Worm (Caenorhabditis elegans) whole organism, late embryonic: ENCODE measurements around the gene T09F5.1.

Source experiments
- ceh-22 ChIP-seq: sonication (generic microtip); optimal IDR thresholded peaks from 2 replicates; lab custom pipeline; 2017; ENCODE audit warnings: missing biosample characterization, missing genetic modification characterization
- ceh-31 ChIP-seq: sonication (generic microtip); optimal IDR thresholded peaks from 2 replicates; lab custom pipeline; 2016; ENCODE audit warnings: missing genetic modification characterization, missing compliant biosample characterization
- hlh-8 ChIP-seq: sonication (generic microtip); optimal IDR thresholded peaks from 2 replicates; lab custom pipeline; 2016; ENCODE audit warnings: missing genotype, missing genetic modification characterization, missing compliant biosample characterization
- nhr-232 ChIP-seq: sonication (generic microtip); optimal IDR thresholded peaks from 2 replicates; lab custom pipeline; 2016; ENCODE audit warnings: missing genetic modification characterization, missing compliant biosample characterization
- pha-4 ChIP-seq: fragments of 150-350 bp; optimal IDR thresholded peaks from 2 replicates; lab custom pipeline; 2018; ENCODE audit warnings: missing biosample characterization, missing genetic modification reagents, missing genetic modification characterization
- pqm-1 ChIP-seq: sonication (generic microtip); optimal IDR thresholded peaks from 2 replicates; lab custom pipeline; 2016; ENCODE audit warnings: missing genetic modification characterization, missing compliant biosample characterization
- ref-2 ChIP-seq: sonication (generic microtip); optimal IDR thresholded peaks from 2 replicates; lab custom pipeline; 2016; ENCODE audit warnings: missing genetic modification characterization, missing compliant biosample characterization

DNA sequence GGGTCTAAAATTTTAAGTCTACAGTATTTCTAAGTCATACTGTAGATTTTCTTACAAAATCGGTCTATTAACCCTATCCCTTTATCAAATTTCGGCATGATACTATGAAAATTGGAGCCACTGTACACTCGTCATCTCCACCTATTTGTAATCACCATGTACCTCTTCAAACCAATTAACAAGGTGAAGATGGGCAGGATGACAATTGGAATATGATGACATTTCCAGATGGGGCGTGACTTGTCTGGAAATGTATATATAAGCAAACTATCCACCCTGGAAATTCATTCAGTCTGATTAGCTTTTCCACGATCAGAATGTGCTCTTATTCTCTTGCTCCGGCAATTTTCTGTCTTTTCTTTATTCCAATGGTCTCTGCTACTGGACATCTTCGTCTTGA is 39.6 kb upstream of the T09F5.1 start, which contains the start of gene Y75B12A.2:
- TF ChIP-seq pqm-1 (tag; lab: Kevin White, UChicago) (no peak), ceh-22 (tag; lab: Kevin White, UChicago) (no peak), pha-4 (tag; lab: Kevin White, UChicago) (no peak), hlh-8 (tag; lab: Kevin White, UChicago) (no peak), ceh-31 (tag; lab: Kevin White, UChicago) (no peak), ref-2 (tag; lab: Kevin White, UChicago) (no peak), nhr-232 (tag; lab: Kevin White, UChicago) (no peak)
